Worm (Caenorhabditis elegans) whole organism, mixed stage, embryonic: ENCODE measurements around the gene C27A2.8.

ENCODE experiments used
- blmp-1 ChIP-seq: fragments of 150-350 bp; optimal IDR thresholded peaks from 2 replicates; lab custom pipeline; 2014; ENCODE audit warnings: missing biosample characterization, missing genetic modification characterization
- ceh-43 ChIP-seq: fragments of 200-800 bp; sonication (Bioruptor generic); optimal IDR thresholded peaks from 2 replicates; lab custom pipeline; 2018; ENCODE audit warnings: mild to moderate bottlenecking, missing genetic modification characterization, moderate library complexity, missing compliant biosample characterization
- ceh-83 ChIP-seq: fragments of 200-800 bp; sonication (Bioruptor generic); optimal IDR thresholded peaks from 2 replicates; lab custom pipeline; 2018; ENCODE audit warnings: mild to moderate bottlenecking, missing genetic modification characterization, missing compliant biosample characterization
- ces-1 ChIP-seq: fragments of 150-350 bp; optimal IDR thresholded peaks from 2 replicates; lab custom pipeline; 2014; ENCODE audit warnings: missing biosample characterization, missing genetic modification reagents, missing genetic modification characterization
- cnd-1 ChIP-seq: fragments of 200-800 bp; sonication (Bioruptor generic); optimal IDR thresholded peaks from 2 replicates; lab custom pipeline; 2018; ENCODE audit warnings: mild to moderate bottlenecking, missing genetic modification characterization, missing compliant biosample characterization
- drap-1 ChIP-seq: fragments of 200-800 bp; sonication (Bioruptor generic); optimal IDR thresholded peaks from 3 replicates; lab custom pipeline; 2018; ENCODE audit warnings: mild to moderate bottlenecking, missing genetic modification characterization, missing compliant biosample characterization
- elt-1 ChIP-seq: sonication (generic microtip); optimal IDR thresholded peaks from 2 replicates; lab custom pipeline; 2017; ENCODE audit warnings: missing genetic modification characterization, mild to moderate bottlenecking, missing compliant biosample characterization, antibody characterized with exemption, moderate library complexity, borderline replicate concordance; ENCODE audit not compliant: insufficient read depth
- flh-1 ChIP-seq: fragments of 200-800 bp; sonication (Bioruptor generic); optimal IDR thresholded peaks from 2 replicates; lab custom pipeline; 2018; ENCODE audit warnings: mild to moderate bottlenecking, missing genetic modification characterization, moderate library complexity, missing compliant biosample characterization
- ham-2 ChIP-seq: fragments of 200-800 bp; sonication (Bioruptor generic); optimal IDR thresholded peaks from 2 replicates; lab custom pipeline; 2018; ENCODE audit warnings: mild to moderate bottlenecking, missing genetic modification characterization, missing compliant biosample characterization
- hlh-1 ChIP-seq: fragments of 150-350 bp; optimal IDR thresholded peaks from 2 replicates; lab custom pipeline; 2014; ENCODE audit warnings: missing biosample characterization, missing genetic modification reagents, missing genetic modification characterization
- lin-13 ChIP-seq: fragments of 150-350 bp; optimal IDR thresholded peaks from 2 replicates; lab custom pipeline; 2014; ENCODE audit warnings: missing biosample characterization, missing genetic modification characterization
- lin-32 ChIP-seq: fragments of 200-800 bp; sonication (Bioruptor generic); optimal IDR thresholded peaks from 2 replicates; lab custom pipeline; 2018; ENCODE audit warnings: mild to moderate bottlenecking, missing genetic modification characterization, missing compliant biosample characterization
- lsy-2 ChIP-seq: fragments of 150-350 bp; optimal IDR thresholded peaks from 2 replicates; lab custom pipeline; 2014; ENCODE audit warnings: missing biosample characterization, missing genetic modification characterization
- mab-5 ChIP-seq: fragments of 150-350 bp; optimal IDR thresholded peaks from 2 replicates; lab custom pipeline; 2014; ENCODE audit warnings: missing biosample characterization, missing genetic modification characterization
- mep-1 ChIP-seq: fragments of 150-350 bp; optimal IDR thresholded peaks from 2 replicates; lab custom pipeline; 2017; ENCODE audit warnings: missing biosample characterization, missing genetic modification reagents, missing genetic modification characterization, inconsistent platforms
- mls-2 ChIP-seq: sonication (generic microtip); optimal IDR thresholded peaks from 2 replicates; lab custom pipeline; 2016; ENCODE audit warnings: mild to moderate bottlenecking, missing genetic modification characterization, moderate library complexity, missing compliant biosample characterization
- nhr-2 ChIP-seq: fragments of 150-350 bp; optimal IDR thresholded peaks from 2 replicates; lab custom pipeline; 2014; ENCODE audit warnings: missing biosample characterization, missing genetic modification characterization
- nhr-237 ChIP-seq: fragments of 150-350 bp; optimal IDR thresholded peaks from 2 replicates; lab custom pipeline; 2014; ENCODE audit warnings: missing biosample characterization, missing genetic modification characterization
- nhr-28 ChIP-seq: fragments of 150-350 bp; optimal IDR thresholded peaks from 2 replicates; lab custom pipeline; 2014; ENCODE audit warnings: missing biosample characterization, missing genetic modification characterization
- nhr-76 ChIP-seq: sonication (generic microtip); optimal IDR thresholded peaks from 2 replicates; lab custom pipeline; 2017; ENCODE audit warnings: missing biosample characterization, missing genetic modification characterization
- pha-4 ChIP-seq: fragments of 150-350 bp; optimal IDR thresholded peaks from 2 replicates; lab custom pipeline; 2018; ENCODE audit warnings: missing biosample characterization, missing genetic modification reagents, missing genetic modification characterization
- sem-2 ChIP-seq: fragments of 200-800 bp; sonication (Bioruptor generic); optimal IDR thresholded peaks from 2 replicates; lab custom pipeline; 2018; ENCODE audit warnings: mild to moderate bottlenecking, missing genetic modification characterization, missing compliant biosample characterization
- snpc-4 ChIP-seq: fragments of 150-350 bp; optimal IDR thresholded peaks from 2 replicates; lab custom pipeline; 2014; ENCODE audit warnings: missing biosample characterization, missing genetic modification characterization
- sptf-1 ChIP-seq: sonication (generic microtip); optimal IDR thresholded peaks from 2 replicates; lab custom pipeline; 2017; ENCODE audit warnings: mild to moderate bottlenecking, missing genetic modification characterization, moderate library complexity, missing compliant biosample characterization
- tbx-8 ChIP-seq: fragments of 200-800 bp; sonication (Bioruptor generic); optimal IDR thresholded peaks from 2 replicates; lab custom pipeline; 2018; ENCODE audit warnings: mild to moderate bottlenecking, missing genetic modification characterization, moderate library complexity, missing compliant biosample characterization
- unc-120 ChIP-seq: sonication (generic microtip); optimal IDR thresholded peaks from 2 replicates; lab custom pipeline; 2017; ENCODE audit warnings: missing genetic modification characterization, missing compliant biosample characterization; ENCODE audit not compliant: poor library complexity, severe bottlenecking
- unc-39 ChIP-seq: fragments of 150-350 bp; optimal IDR thresholded peaks from 2 replicates; lab custom pipeline; 2014; ENCODE audit warnings: missing biosample characterization, missing genetic modification characterization
- unc-62 ChIP-seq: fragments of 150-350 bp; optimal IDR thresholded peaks from 2 replicates; lab custom pipeline; 2014; ENCODE audit warnings: missing biosample characterization, missing genetic modification reagents, missing genetic modification characterization
- ztf-11 ChIP-seq: fragments of 150-350 bp; optimal IDR thresholded peaks from 2 replicates; lab custom pipeline; 2014; ENCODE audit warnings: missing biosample characterization, missing genetic modification characterization

C27A2.8 gene

ce11 chrII:5031612-5032011, 36.2 kb downstream of the C27A2.8 start, which contains the start of gene wdr-83:
Gene wdr-83 (minus strand): TSS chrII:5031712.
- no peak for TF ChIP-seq flh-1 (GFP tag; lab: Kevin White, UChicago)
- no peak for TF ChIP-seq nhr-2 (tag; lab: Kevin White, UChicago)

DNA sequence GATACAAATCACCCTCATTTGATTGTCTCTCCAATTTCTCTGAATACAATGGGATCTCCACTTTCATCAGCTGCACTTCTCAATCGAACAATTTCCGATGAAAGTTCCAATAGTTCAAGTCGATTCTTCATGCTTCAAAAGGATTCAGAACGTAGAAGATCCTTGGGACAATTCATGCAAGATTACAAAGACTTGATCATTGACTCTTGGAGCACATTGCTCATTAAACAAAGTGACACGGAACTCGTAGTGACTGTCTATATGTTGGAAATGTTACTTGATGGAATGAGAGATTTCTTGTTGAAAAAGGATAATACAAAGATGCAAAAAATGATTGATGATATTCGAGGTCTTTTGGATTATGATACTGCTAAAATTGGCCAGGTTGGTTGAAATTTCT, 39.9 kb downstream of the C27A2.8 start:
- no peak for TF ChIP-seq lsy-2 (tag; lab: Kevin White, UChicago)
- TF ChIP-seq elt-1 (tag; lab: Kevin White, UChicago) = no peak
- no peak for TF ChIP-seq ces-1
- no peak for TF ChIP-seq tbx-8 (GFP tag; lab: Kevin White, UChicago)
- TF ChIP-seq hlh-1 (tag; lab: Kevin White, UChicago) = no peak
- no peak for TF ChIP-seq ceh-83 (GFP tag; lab: Kevin White, UChicago)
- no peak for TF ChIP-seq lin-13

DNA sequence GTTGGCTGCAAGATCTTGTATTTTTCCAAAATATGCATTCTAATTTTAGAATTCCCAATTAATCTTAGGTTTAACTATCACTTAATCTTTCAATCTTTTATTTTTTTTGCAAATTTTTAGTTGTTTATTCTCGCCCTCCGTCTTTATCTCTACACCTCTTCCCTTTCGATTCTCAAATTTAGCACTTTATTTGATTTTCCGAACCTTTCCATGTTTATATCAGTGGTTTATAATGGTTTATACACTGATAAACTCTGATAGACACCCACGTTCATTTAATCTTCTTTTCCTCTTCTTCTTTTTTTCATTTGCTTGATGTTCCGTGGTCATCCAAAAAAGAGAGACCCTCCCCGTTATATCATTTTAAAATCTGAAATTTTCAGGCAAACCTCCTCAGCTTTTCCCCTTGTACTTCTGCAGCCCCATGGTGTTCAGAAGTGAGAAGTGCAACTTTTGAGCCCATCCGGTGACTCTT, 45.4 kb downstream of the C27A2.8 start, which contains the start of the genes nsy-1 and F59A6.13:
Gene nsy-1, plus strand, starts transcription at position 377 of the 475 bp plus-strand sequence.
Gene F59A6.13, plus strand, starts transcription at position 425 of the 475 bp plus-strand sequence.
- no peak for TF ChIP-seq unc-62
- no peak for TF ChIP-seq hlh-1 (tag; lab: Kevin White, UChicago)
- no peak for TF ChIP-seq drap-1 (GFP tag; lab: Kevin White, UChicago)
- no peak for TF ChIP-seq ces-1
- no peak for TF ChIP-seq blmp-1 (tag; lab: Kevin White, UChicago)
- TF ChIP-seq ztf-11 (tag; lab: Kevin White, UChicago) = no peak
- TF ChIP-seq ham-2 (GFP tag; lab: Kevin White, UChicago) = no peak
- TF ChIP-seq mep-1 (tag; lab: Kevin White, UChicago) = no peak
- TF ChIP-seq sptf-1 (tag; lab: Kevin White, UChicago) = no peak
- no peak for TF ChIP-seq cnd-1
- no peak for TF ChIP-seq snpc-4
- no peak for TF ChIP-seq pha-4 (tag; lab: Kevin White, UChicago)
- no peak for TF ChIP-seq unc-120 (tag; lab: Kevin White, UChicago)
- TF ChIP-seq nhr-237 = no peak
- no peak for TF ChIP-seq sem-2 (GFP tag; lab: Kevin White, UChicago)
- TF ChIP-seq unc-39 (tag; lab: Kevin White, UChicago) = no peak
- no peak for TF ChIP-seq ceh-43 (GFP tag; lab: Kevin White, UChicago)

- TF ChIP-seq nhr-76 (tag; lab: Kevin White, UChicago) (no peak), nhr-2 (tag; lab: Kevin White, UChicago) (no peak), ham-2 (GFP tag; lab: Kevin White, UChicago) (no peak), mls-2 (tag; lab: Kevin White, UChicago) (no peak), pha-4 (tag; lab: Kevin White, UChicago) (no peak), lsy-2 (tag; lab: Kevin White, UChicago) (no peak), unc-120 (tag; lab: Kevin White, UChicago) (no peak), lin-32 (no peak)
These were observed 46.3 kb downstream of the C27A2.8 start for ce11 chrII:5021518-5021917.

DNA sequence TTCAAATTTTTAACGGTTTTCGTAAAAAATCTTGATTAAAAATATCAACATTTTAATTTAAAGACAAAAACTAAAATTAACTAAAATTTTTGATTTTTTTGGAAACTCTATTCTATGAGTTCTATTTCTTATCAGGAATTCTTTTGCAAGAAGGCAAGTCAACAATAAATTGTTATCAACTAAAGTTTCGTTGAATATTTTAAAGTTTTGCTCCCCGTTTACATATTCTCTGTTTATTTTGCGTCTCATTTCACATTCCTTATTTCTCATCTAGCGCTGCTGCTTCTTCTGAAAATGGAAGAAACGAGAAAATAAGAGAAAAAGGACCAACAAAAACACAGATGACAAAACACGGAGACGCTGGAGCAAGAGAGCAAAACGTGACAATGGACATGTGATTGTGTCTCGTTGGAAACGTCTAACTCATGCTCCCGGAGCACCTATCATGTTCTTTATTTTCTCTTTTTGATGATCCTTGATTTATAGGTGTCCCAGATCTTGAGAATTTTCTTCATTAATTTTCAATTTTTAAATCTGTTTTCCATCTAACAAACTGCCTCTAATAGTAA, 47.2 kb downstream of the C27A2.8 start:
- TF ChIP-seq mab-5 (tag; lab: Kevin White, UChicago) (no peak), sptf-1 (tag; lab: Kevin White, UChicago) (no peak), sem-2 (GFP tag; lab: Kevin White, UChicago) (no peak), tbx-8 (GFP tag; lab: Kevin White, UChicago) (no peak), ceh-43 (GFP tag; lab: Kevin White, UChicago) (no peak), ceh-83 (GFP tag; lab: Kevin White, UChicago) (no peak), cnd-1 (no peak), drap-1 (GFP tag; lab: Kevin White, UChicago) (no peak), nhr-28 (tag; lab: Kevin White, UChicago) (no peak), ces-1 (no peak), nhr-237 (no peak), blmp-1 (tag; lab: Kevin White, UChicago) (no peak), unc-62 (no peak)
